Worm (Caenorhabditis elegans): ENCODE measurements around the gene Y81G3A.2.

The Y81G3A.2 gene

ce11 chrII:13117135-13117534 lies 36.4 kb downstream of the Y81G3A.2 start, which contains the start of gene gfm-1 (continued):
- TF ChIP-seq pax-3 (tag; optimal IDR thresholded peaks at IDR 0.05) (peak; percentile 84), ets-5 (GFP tag; IDR thresholded peaks at IDR 0.05) (no peak), ceh-8 (GFP tag; optimal IDR thresholded peaks at IDR 0.05) (peak; percentile 49), F16B12.6 (tag; optimal IDR thresholded peaks at IDR 0.05) (peak; percentile 54), ceh-90 (tag; optimal IDR thresholded peaks at IDR 0.05) (peak; percentile 94), isw-1 (GFP tag; IDR thresholded peaks at IDR 0.05) (peak; percentile 58), C04F5.9 (tag; optimal IDR thresholded peaks at IDR 0.05) (peak; percentile 84), hlh-17 (GFP tag; optimal IDR thresholded peaks at IDR 0.05; ENCODE audit: borderline replicate concordance) (no peak), ceh-63 (GFP tag; optimal IDR thresholded peaks at IDR 0.05) (no peak), sup-37 (GFP tag; optimal IDR thresholded peaks at IDR 0.05) (no peak), dsc-1 (tag; optimal IDR thresholded peaks at IDR 0.05) (peak; percentile 89), snu-23 (GFP tag; optimal IDR thresholded peaks at IDR 0.05) (peak; percentile 76), nhr-71 (tag; optimal IDR thresholded peaks at IDR 0.05) (peak; percentile 89), alr-1 (tag; optimal IDR thresholded peaks at IDR 0.05; ENCODE audit: borderline replicate concordance) (no peak), Y116A8C.19 (tag; optimal IDR thresholded peaks at IDR 0.05; ENCODE audit: borderline replicate concordance) (peak; percentile 84), aha-1 (tag; optimal IDR thresholded peaks at IDR 0.05) (no peak), ces-1 (GFP tag; optimal IDR thresholded peaks at IDR 0.05) (no peak), lin-14 (GFP tag; optimal IDR thresholded peaks at IDR 0.05) (no peak), sptf-1 (tag; optimal IDR thresholded peaks at IDR 0.05) (no peak), xbp-1 (tag; optimal IDR thresholded peaks at IDR 0.05) (peak; percentile 82), nhr-90 (tag; optimal IDR thresholded peaks at IDR 0.05; ENCODE audit: poor library complexity) (peak; percentile 92), nhr-77 (tag; optimal IDR thresholded peaks at IDR 0.05) (no peak), fkh-4 (tag; optimal IDR thresholded peaks at IDR 0.05; ENCODE audit: borderline replicate concordance) (peak; percentile 94), pag-3 (tag; optimal IDR thresholded peaks at IDR 0.05; ENCODE audit: borderline replicate concordance, insufficient read depth) (no peak), nhr-84 (tag; optimal IDR thresholded peaks at IDR 0.05) (no peak), dpl-1 (GFP tag; optimal IDR thresholded peaks at IDR 0.05) (peak; percentile 53 to 72 (median 67)), efl-3 (GFP tag; optimal IDR thresholded peaks at IDR 0.05) (peak; percentile 69), nhr-237 (tag; optimal IDR thresholded peaks at IDR 0.05) (no peak), mab-9 (GFP tag; IDR thresholded peaks at IDR 0.05) (peak; percentile 81), C16A3.4 (tag; optimal IDR thresholded peaks at IDR 0.05) (peak; percentile 23)

ce11 chrII:13122720-13123119 lies 42.0 kb downstream of the Y81G3A.2 start, which contains the start of gene bath-45:
Gene bath-45, plus strand, starts transcription at chrII:13123020.
- TF ChIP-seq snpc-4 (tag; optimal IDR thresholded peaks at IDR 0.05) (no peak), pax-3 (tag; optimal IDR thresholded peaks at IDR 0.05) (no peak), aly-2 (tag; optimal IDR thresholded peaks at IDR 0.05) (no peak), nhr-11 (tag; optimal IDR thresholded peaks at IDR 0.05) (no peak), xbp-1 (tag; optimal IDR thresholded peaks at IDR 0.05) (no peak), lin-14 (GFP tag; optimal IDR thresholded peaks at IDR 0.05) (no peak), nhr-20 (tag; optimal IDR thresholded peaks at IDR 0.05) (no peak), unc-86 (tag; optimal IDR thresholded peaks at IDR 0.05) (no peak), dpl-1 (GFP tag; optimal IDR thresholded peaks at IDR 0.05) (no peak), irx-1 (tag; optimal IDR thresholded peaks at IDR 0.05) (no peak), hlh-17 (GFP tag; optimal IDR thresholded peaks at IDR 0.05; ENCODE audit: borderline replicate concordance) (no peak), swsn-7 (tag; optimal IDR thresholded peaks at IDR 0.05) (no peak), nhr-237 (tag; optimal IDR thresholded peaks at IDR 0.05) (no peak), lsy-2 (tag; optimal IDR thresholded peaks at IDR 0.05) (no peak), ceh-82 (tag; optimal IDR thresholded peaks at IDR 0.05) (no peak), ets-5 (GFP tag; IDR thresholded peaks at IDR 0.05) (no peak), unc-130 (tag; optimal IDR thresholded peaks at IDR 0.05) (no peak), zip-4 (GFP tag; optimal IDR thresholded peaks at IDR 0.05) (no peak), fkh-10 (GFP tag; optimal IDR thresholded peaks at IDR 0.05) (no peak)
